Worm (Caenorhabditis elegans) whole organism, late embryonic: ENCODE measurements around the gene fbxb-104.

ENCODE experiments used
- C08G9.2 ChIP-seq: sonication (generic microtip); optimal IDR thresholded peaks from 2 replicates; lab custom pipeline; 2016; ENCODE audit warnings: mild to moderate bottlenecking, missing genetic modification characterization, moderate library complexity, missing compliant biosample characterization
- C38D4.7 ChIP-seq: fragments of 200-800 bp; sonication (Bioruptor generic); optimal IDR thresholded peaks from 2 replicates; lab custom pipeline; 2018; ENCODE audit warnings: mild to moderate bottlenecking, missing genetic modification characterization, moderate library complexity, missing compliant biosample characterization
- F13H6.1 ChIP-seq: sonication (generic microtip); optimal IDR thresholded peaks from 2 replicates; lab custom pipeline; 2016; ENCODE audit warnings: missing genetic modification characterization, missing compliant biosample characterization
- K09A11.1 ChIP-seq: sonication (generic microtip); optimal IDR thresholded peaks from 2 replicates; lab custom pipeline; 2017; ENCODE audit warnings: antibody characterized with exemption, mild to moderate bottlenecking, missing genetic modification characterization, missing compliant biosample characterization; ENCODE audit not compliant: insufficient read depth
- T23F11.4 ChIP-seq: fragments of 200-800 bp; sonication (Bioruptor generic); optimal IDR thresholded peaks from 2 replicates; lab custom pipeline; 2018; ENCODE audit warnings: mild to moderate bottlenecking, missing genetic modification characterization, missing compliant biosample characterization
- Y22D7AL.16 ChIP-seq: sonication (generic microtip); optimal IDR thresholded peaks from 2 replicates; lab custom pipeline; 2016; ENCODE audit warnings: missing genetic modification characterization, missing compliant biosample characterization
- ama-1 ChIP-seq: fragments of 150-350 bp; optimal IDR thresholded peaks from 2 replicates; lab custom pipeline; 2014
- ceh-18 ChIP-seq: sonication (generic microtip); optimal IDR thresholded peaks from 2 replicates; lab custom pipeline; 2016; ENCODE audit warnings: missing genetic modification characterization, missing compliant biosample characterization
- ceh-2 ChIP-seq: sonication (generic microtip); optimal IDR thresholded peaks from 2 replicates; lab custom pipeline; 2016; ENCODE audit warnings: missing genotype, missing genetic modification characterization, missing compliant biosample characterization
- ceh-22 ChIP-seq: sonication (generic microtip); optimal IDR thresholded peaks from 2 replicates; lab custom pipeline; 2017; ENCODE audit warnings: missing biosample characterization, missing genetic modification characterization
- ceh-31 ChIP-seq: sonication (generic microtip); optimal IDR thresholded peaks from 2 replicates; lab custom pipeline; 2016; ENCODE audit warnings: missing genetic modification characterization, missing compliant biosample characterization
- ceh-34 ChIP-seq: sonication (generic microtip); optimal IDR thresholded peaks from 2 replicates; lab custom pipeline; 2016; ENCODE audit warnings: mild to moderate bottlenecking, missing genetic modification characterization, missing compliant biosample characterization
- ceh-45 ChIP-seq: fragments of 200-800 bp; sonication (Bioruptor generic); IDR thresholded peaks from 2 replicates; pipeline ENCODE4 v1.3.6; 2022; ENCODE audit warnings: missing genetic modification reagents, missing genetic modification characterization, missing compliant biosample characterization
- ceh-6 ChIP-seq: fragments of 200-800 bp; sonication (Bioruptor generic); optimal IDR thresholded peaks from 2 replicates; lab custom pipeline; 2018; ENCODE audit warnings: mild to moderate bottlenecking, missing genetic modification characterization, missing compliant biosample characterization
- dve-1 ChIP-seq: sonication (generic microtip); optimal IDR thresholded peaks from 2 replicates; lab custom pipeline; 2017; ENCODE audit warnings: antibody characterized with exemption, mild to moderate bottlenecking, missing genetic modification characterization, missing compliant biosample characterization
- ets-4 ChIP-seq: sonication (generic microtip); optimal IDR thresholded peaks from 2 replicates; lab custom pipeline; 2016; ENCODE audit warnings: missing genetic modification characterization, missing compliant biosample characterization
- eyg-1 ChIP-seq: sonication (generic microtip); optimal IDR thresholded peaks from 2 replicates; lab custom pipeline; 2016; ENCODE audit warnings: missing genotype, missing genetic modification characterization, missing compliant biosample characterization
- fax-1 ChIP-seq: sonication (generic microtip); optimal IDR thresholded peaks from 2 replicates; lab custom pipeline; 2016; ENCODE audit warnings: missing genotype, missing genetic modification characterization, missing compliant biosample characterization
- fkh-10 ChIP-seq: fragments of 150-350 bp; optimal IDR thresholded peaks from 2 replicates; lab custom pipeline; 2014; ENCODE audit warnings: missing biosample characterization, missing genetic modification reagents, missing genetic modification characterization
- gmeb-2 ChIP-seq: sonication (generic microtip); optimal IDR thresholded peaks from 2 replicates; lab custom pipeline; 2016; ENCODE audit warnings: missing genetic modification characterization, inconsistent platforms, missing compliant biosample characterization
- hlh-13 ChIP-seq: fragments of 200-800 bp; sonication (Bioruptor generic); optimal IDR thresholded peaks from 2 replicates; lab custom pipeline; 2018; ENCODE audit warnings: mild to moderate bottlenecking, missing genetic modification characterization, missing compliant biosample characterization
- hlh-15 ChIP-seq: sonication (generic microtip); optimal IDR thresholded peaks from 2 replicates; lab custom pipeline; 2016; ENCODE audit warnings: missing genetic modification characterization, missing compliant biosample characterization
- hlh-30 ChIP-seq: sonication (generic microtip); optimal IDR thresholded peaks from 2 replicates; lab custom pipeline; 2017; ENCODE audit warnings: antibody characterized with exemption, missing genetic modification characterization, missing compliant biosample characterization; ENCODE audit not compliant: insufficient read depth
- hlh-6 ChIP-seq: sonication (generic microtip); optimal IDR thresholded peaks from 2 replicates; lab custom pipeline; 2016; ENCODE audit warnings: missing genotype, missing genetic modification characterization, missing compliant biosample characterization
- lim-6 ChIP-seq: sonication (generic microtip); optimal IDR thresholded peaks from 2 replicates; lab custom pipeline; 2016; ENCODE audit warnings: missing genetic modification characterization, missing compliant biosample characterization
- lin-11 ChIP-seq: fragments of 200-800 bp; sonication (Bioruptor generic); optimal IDR thresholded peaks from 2 replicates; lab custom pipeline; 2018; ENCODE audit warnings: mild to moderate bottlenecking, missing genetic modification characterization, missing compliant biosample characterization
- mec-3 ChIP-seq: sonication (generic microtip); optimal IDR thresholded peaks from 2 replicates; lab custom pipeline; 2016; ENCODE audit warnings: borderline replicate concordance, missing genetic modification characterization, missing compliant biosample characterization
- nhr-11 ChIP-seq: fragments of 150-350 bp; optimal IDR thresholded peaks from 2 replicates; lab custom pipeline; 2014; ENCODE audit warnings: missing biosample characterization, missing genetic modification characterization
- nhr-232 ChIP-seq: sonication (generic microtip); optimal IDR thresholded peaks from 2 replicates; lab custom pipeline; 2016; ENCODE audit warnings: missing genetic modification characterization, missing compliant biosample characterization
- odd-2 ChIP-seq: sonication (generic microtip); optimal IDR thresholded peaks from 2 replicates; lab custom pipeline; 2017; ENCODE audit warnings: antibody characterized with exemption, mild to moderate bottlenecking, missing genetic modification characterization, missing compliant biosample characterization
- pag-3 ChIP-seq: sonication (generic microtip); optimal IDR thresholded peaks from 2 replicates; lab custom pipeline; 2016; ENCODE audit warnings: missing compliant biosample characterization, missing genetic modification characterization, borderline replicate concordance
- pat-9 ChIP-seq: fragments of 200-800 bp; sonication (Bioruptor generic); optimal IDR thresholded peaks from 2 replicates; lab custom pipeline; 2018; ENCODE audit warnings: mild to moderate bottlenecking, missing genetic modification characterization, moderate library complexity, missing compliant biosample characterization
- pax-1 ChIP-seq: fragments of 150-350 bp; optimal IDR thresholded peaks from 2 replicates; lab custom pipeline; 2014; ENCODE audit warnings: missing biosample characterization, missing genetic modification characterization
- pha-4 ChIP-seq: fragments of 150-350 bp; optimal IDR thresholded peaks from 2 replicates; lab custom pipeline; 2018; ENCODE audit warnings: missing biosample characterization, missing genetic modification reagents, missing genetic modification characterization
- pqm-1 ChIP-seq: sonication (generic microtip); optimal IDR thresholded peaks from 2 replicates; lab custom pipeline; 2016; ENCODE audit warnings: missing genetic modification characterization, missing compliant biosample characterization
- ref-2 ChIP-seq: sonication (generic microtip); optimal IDR thresholded peaks from 2 replicates; lab custom pipeline; 2016; ENCODE audit warnings: missing genetic modification characterization, missing compliant biosample characterization
- rnt-1 ChIP-seq: sonication (generic microtip); optimal IDR thresholded peaks from 2 replicates; lab custom pipeline; 2016; ENCODE audit warnings: missing genetic modification characterization, missing compliant biosample characterization
- sox-4 ChIP-seq: sonication (generic microtip); optimal IDR thresholded peaks from 2 replicates; lab custom pipeline; 2017; ENCODE audit warnings: mild to moderate bottlenecking, missing genetic modification characterization, inconsistent platforms, missing compliant biosample characterization
- syd-9 ChIP-seq: sonication (generic microtip); optimal IDR thresholded peaks from 2 replicates; lab custom pipeline; 2016; ENCODE audit warnings: mild to moderate bottlenecking, missing genetic modification characterization, moderate library complexity, missing compliant biosample characterization
- tbx-2 ChIP-seq: sonication (generic microtip); optimal IDR thresholded peaks from 2 replicates; lab custom pipeline; 2016; ENCODE audit warnings: missing genetic modification characterization, missing compliant biosample characterization
- tbx-7 ChIP-seq: sonication (generic microtip); optimal IDR thresholded peaks from 2 replicates; lab custom pipeline; 2016; ENCODE audit warnings: missing genotype, missing genetic modification characterization, missing compliant biosample characterization
- unc-3 ChIP-seq, 2 experiments: fragments of 200-800 bp in 1 of 2; sonication (Bioruptor generic) in 1 of 2; sonication (generic microtip) in 1 of 2; conservative IDR thresholded peaks in 1 of 2; optimal IDR thresholded peaks in 1 of 2; 2 replicates each; pipeline versions ENCODE4 v1.3.6 to Lab custom; 2016 to 2022; ENCODE audit warnings: missing compliant biosample characterization in 2 of 2, missing genetic modification characterization in 2 of 2, missing genetic modification reagents in 1 of 2
- unc-42 ChIP-seq: sonication (generic microtip); optimal IDR thresholded peaks from 2 replicates; lab custom pipeline; 2016; ENCODE audit warnings: missing genotype, missing genetic modification characterization, missing compliant biosample characterization
- unc-55 ChIP-seq: sonication (generic microtip); optimal IDR thresholded peaks from 2 replicates; lab custom pipeline; 2017; ENCODE audit warnings: missing biosample characterization, missing genetic modification reagents, missing genetic modification characterization
- unc-86 ChIP-seq: sonication (generic microtip); optimal IDR thresholded peaks from 2 replicates; lab custom pipeline; 2016; ENCODE audit warnings: missing genetic modification characterization, missing compliant biosample characterization
- zip-5 ChIP-seq: sonication (generic microtip); optimal IDR thresholded peaks from 2 replicates; lab custom pipeline; 2016; ENCODE audit warnings: missing genetic modification characterization, missing compliant biosample characterization
- ztf-16 ChIP-seq: sonication (generic microtip); optimal IDR thresholded peaks from 2 replicates; lab custom pipeline; 2017; ENCODE audit warnings: missing genetic modification characterization, missing compliant biosample characterization

Gene fbxb-104

ce11 chrII:3520988-3521850 is 44.1 kb upstream of the fbxb-104 start, which contains the start of gene W09G10.9 (continued):
- peak; percentile 49 for TF ChIP-seq eyg-1 (tag; lab: Kevin White, UChicago)
- peak; percentile 65 for TF ChIP-seq ref-2
- TF ChIP-seq ama-1 (lab: Kevin White, UChicago), result no peak
- TF ChIP-seq zip-5 (tag; lab: Kevin White, UChicago), result peak; percentile 51
- peak; percentile 79 for TF ChIP-seq ceh-45 (GFP tag; lab: Robert Waterston, UW)
- no peak for TF ChIP-seq mec-3 (tag; lab: Kevin White, UChicago)
- TF ChIP-seq nhr-232, result peak; percentile 65
- peak; percentile 55 for TF ChIP-seq Y22D7AL.16 (tag; lab: Kevin White, UChicago)
- peak; percentile 62 for TF ChIP-seq ceh-34
- TF ChIP-seq nhr-11 (tag; lab: Kevin White, UChicago), result no peak
- peak; percentile 54 for TF ChIP-seq hlh-13 (GFP tag; lab: Kevin White, UChicago)
- peak; percentile 65 for TF ChIP-seq fax-1 (tag; lab: Kevin White, UChicago)
- TF ChIP-seq sox-4, result peak; percentile 80
- TF ChIP-seq K09A11.1, result peak; percentile 26
- peak; percentile 63 for TF ChIP-seq rnt-1 (tag; lab: Kevin White, UChicago)
- TF ChIP-seq ceh-22 (tag; lab: Kevin White, UChicago), result peak; percentile 59
- peak; percentile 4 for TF ChIP-seq C08G9.2
- TF ChIP-seq hlh-6 (tag; lab: Kevin White, UChicago), result peak; percentile 77
- peak; percentile 49 for TF ChIP-seq hlh-15 (tag; lab: Kevin White, UChicago)
- peak; percentile 5 for TF ChIP-seq hlh-30 (tag; lab: Kevin White, UChicago)
- peak; percentile 73 for TF ChIP-seq pat-9 (tag; lab: Kevin White, UChicago)
- TF ChIP-seq ets-4, result no peak
- TF ChIP-seq lin-11 (tag; lab: Kevin White, UChicago), result peak; percentile 79
- no peak for TF ChIP-seq F13H6.1
- TF ChIP-seq tbx-7, result no peak
- TF ChIP-seq pax-1 (tag; lab: Kevin White, UChicago), result no peak
- peak; percentile 57 for TF ChIP-seq ztf-16
- TF ChIP-seq syd-9 (tag; lab: Kevin White, UChicago), result no peak
- TF ChIP-seq ceh-18 (tag; lab: Kevin White, UChicago), result peak; percentile 73
- peak; percentile 12 for TF ChIP-seq dve-1 (tag; lab: Kevin White, UChicago)
- TF ChIP-seq tbx-2, result peak; percentile 80
- TF ChIP-seq C38D4.7 (GFP tag; lab: Kevin White, UChicago), result peak; percentile 63
- peak; percentile 60 for TF ChIP-seq gmeb-2 (tag; lab: Kevin White, UChicago)

ce11 chrII:3518961-3519544 is 42.0 kb upstream of the fbxb-104 start, which contains the start of gene clec-126:
TSS of gene clec-126 (plus strand) at chrII:3519494.
- peak; percentile 85 for TF ChIP-seq unc-42 (tag; lab: Kevin White, UChicago)
- TF ChIP-seq ceh-2 (tag; lab: Kevin White, UChicago), result peak; percentile 67
- TF ChIP-seq ceh-22 (tag; lab: Kevin White, UChicago), result no peak
- peak; percentile 46 for TF ChIP-seq Y22D7AL.16 (tag; lab: Kevin White, UChicago)
- peak; percentile 69 for TF ChIP-seq unc-86 (tag; lab: Kevin White, UChicago)
- TF ChIP-seq unc-3 (GFP tag; conservative IDR thresholded peaks at IDR 0.05; lab: Robert Waterston, UW), result no peak
- TF ChIP-seq unc-3 (tag; optimal IDR thresholded peaks at IDR 0.05; lab: Kevin White, UChicago), result peak; percentile 50
- peak; percentile 54 for TF ChIP-seq ceh-31
- peak; percentile 75 for TF ChIP-seq C38D4.7 (GFP tag; lab: Kevin White, UChicago)
- peak; percentile 19 for TF ChIP-seq pag-3 (tag; lab: Kevin White, UChicago)
- TF ChIP-seq ceh-6 (GFP tag; lab: Kevin White, UChicago), result peak; percentile 77
- peak; percentile 12 for TF ChIP-seq F13H6.1
- peak; percentile 85 for TF ChIP-seq hlh-6 (tag; lab: Kevin White, UChicago)
- no peak for TF ChIP-seq unc-55 (GFP tag; lab: Kevin White, UChicago)
- TF ChIP-seq fkh-10 (GFP tag; lab: Kevin White, UChicago), result no peak
- peak; percentile 43 for TF ChIP-seq lim-6 (tag; lab: Kevin White, UChicago)
- peak; percentile 54 for TF ChIP-seq hlh-13 (GFP tag; lab: Kevin White, UChicago)
- peak; percentile 1 for TF ChIP-seq T23F11.4 (GFP tag; lab: Kevin White, UChicago)
- peak; percentile 69 for TF ChIP-seq K09A11.1
- TF ChIP-seq fax-1 (tag; lab: Kevin White, UChicago), result peak; percentile 44
- TF ChIP-seq pha-4 (tag; lab: Kevin White, UChicago), result no peak
- TF ChIP-seq pqm-1 (tag; lab: Kevin White, UChicago), result peak; percentile 80
- TF ChIP-seq mec-3 (tag; lab: Kevin White, UChicago), result peak; percentile 0
- TF ChIP-seq dve-1 (tag; lab: Kevin White, UChicago), result peak; percentile 88
- peak; percentile 81 for TF ChIP-seq eyg-1 (tag; lab: Kevin White, UChicago)
- peak; percentile 58 for TF ChIP-seq odd-2 (tag; lab: Kevin White, UChicago)
